Worm (Caenorhabditis elegans): ENCODE measurements around the gene ceh-79.

Gene ceh-79

ce11 chrV:13330919-13331318 is 29.3 kb downstream of the ceh-79 start, which contains the start of gene nhr-129:
nhr-129 (minus strand) TSS chrV:13331019.
- TF ChIP-seq R02D3.7 (tag; optimal IDR thresholded peaks at IDR 0.05) (no peak), nhr-12 (tag; optimal IDR thresholded peaks at IDR 0.05) (no peak), mab-5 (tag; optimal IDR thresholded peaks at IDR 0.05) (no peak), skn-1 (tag; optimal IDR thresholded peaks at IDR 0.05) (no peak), nhr-129 (tag; optimal IDR thresholded peaks at IDR 0.05) (no peak), sma-3 (GFP tag; optimal IDR thresholded peaks at IDR 0.05) (no peak), zag-1 (tag; optimal IDR thresholded peaks at IDR 0.05) (no peak), crh-2 (tag; optimal IDR thresholded peaks at IDR 0.05) (no peak), nhr-77 (tag; optimal IDR thresholded peaks at IDR 0.05) (no peak), blmp-1 (tag; optimal IDR thresholded peaks at IDR 0.05; ENCODE audit: insufficient read depth) (no peak)

ce11 chrV:13333386-13334180 is 31.9 kb downstream of the ceh-79 start, which contains the start of gene nhr-168:
nhr-168 (minus strand) TSS chrV:13333871.
- TF ChIP-seq skn-1 (tag; optimal IDR thresholded peaks at IDR 0.05), result no peak
- TF ChIP-seq elt-3 (tag; optimal IDR thresholded peaks at IDR 0.05), result no peak
- peak; percentile 66 for TF ChIP-seq ceh-16 (tag; optimal IDR thresholded peaks at IDR 0.05)
- no peak for TF ChIP-seq dmd-4 (tag; optimal IDR thresholded peaks at IDR 0.05)
- no peak for TF ChIP-seq crh-2 (tag; optimal IDR thresholded peaks at IDR 0.05)
- no peak for TF ChIP-seq peb-1 (tag; optimal IDR thresholded peaks at IDR 0.05)
- peak; percentile 65 for TF ChIP-seq fos-1 (tag; optimal IDR thresholded peaks at IDR 0.05)
- peak; percentile 92 for TF ChIP-seq elt-1 (tag; optimal IDR thresholded peaks at IDR 0.05)
- no peak for TF ChIP-seq nhr-21 (tag; optimal IDR thresholded peaks at IDR 0.05)
- TF ChIP-seq zag-1 (tag; optimal IDR thresholded peaks at IDR 0.05), result no peak
- no peak for TF ChIP-seq ztf-1 (GFP tag; conservative IDR thresholded peaks at IDR 0.05)
- TF ChIP-seq nhr-23 (tag; optimal IDR thresholded peaks at IDR 0.05), result peak; percentile 80
- TF ChIP-seq lsy-2 (tag; optimal IDR thresholded peaks at IDR 0.05), result no peak
- peak; percentile 80 for TF ChIP-seq sma-9 (GFP tag; optimal IDR thresholded peaks at IDR 0.05)
- TF ChIP-seq sma-9 (tag; optimal IDR thresholded peaks at IDR 0.05), result no peak

ce11 chrV:13334447-13334846 is 32.8 kb downstream of the ceh-79 start:
- TF ChIP-seq mdl-1 (tag; optimal IDR thresholded peaks at IDR 0.05) (no peak), nhr-25 (tag; optimal IDR thresholded peaks at IDR 0.05) (no peak), sma-9 (GFP tag; optimal IDR thresholded peaks at IDR 0.05) (peak; percentile 68), sma-9 (tag; optimal IDR thresholded peaks at IDR 0.05) (no peak)

DNA sequence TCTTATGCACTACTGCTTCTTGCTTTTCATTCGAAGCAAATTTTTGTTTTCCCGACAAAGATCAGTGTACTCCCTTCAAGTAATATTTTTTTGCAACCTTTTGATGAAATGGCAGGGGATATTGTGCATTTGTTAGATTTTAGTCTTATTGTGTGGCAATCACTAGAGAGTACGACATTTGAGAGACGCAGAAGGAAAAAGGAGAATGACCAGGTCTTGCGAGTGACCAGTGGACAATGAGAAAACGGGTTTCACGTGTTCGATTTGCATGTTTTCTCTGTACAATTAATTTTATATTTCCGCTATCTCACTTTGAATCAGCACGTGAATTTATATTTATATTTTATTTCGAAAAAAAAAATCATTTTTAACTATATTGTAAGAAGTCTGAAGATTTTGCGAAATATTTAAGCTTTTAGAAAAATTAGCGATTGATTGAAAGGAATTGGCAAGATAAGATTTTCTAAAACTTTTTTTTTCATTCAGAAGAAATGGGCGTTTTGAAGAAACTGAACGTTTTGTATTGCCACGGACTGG is 34.3 kb downstream of the ceh-79 start, which contains the start of gene C50B6.9:
Gene C50B6.9 (plus strand): TSS at position 487 of the 537 bp plus-strand sequence.
- TF ChIP-seq nhr-23 (tag; optimal IDR thresholded peaks at IDR 0.05), result no peak
- peak; percentile 3 for TF ChIP-seq F13H6.1 (tag; optimal IDR thresholded peaks at IDR 0.05)

DNA sequence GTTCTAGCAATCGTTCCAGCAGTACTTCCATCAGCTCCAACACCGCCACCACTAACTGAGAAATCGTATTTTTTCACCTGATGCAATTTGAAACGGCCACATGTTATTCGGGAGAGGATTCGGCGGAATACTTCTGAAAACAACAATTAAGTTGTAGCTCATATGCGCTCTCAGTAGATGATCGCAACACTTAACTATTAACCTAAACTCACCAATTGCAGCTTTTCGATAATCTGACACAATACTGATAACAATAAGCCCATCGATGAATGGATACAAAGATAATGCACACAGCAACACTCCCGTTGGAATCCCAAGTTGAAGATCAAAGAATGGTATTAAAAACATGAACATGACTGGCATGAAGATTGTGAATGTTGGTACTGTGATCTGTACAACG is 36.4 kb downstream of the ceh-79 start:
- TF ChIP-seq nhr-77 (tag; optimal IDR thresholded peaks at IDR 0.05), result no peak
- TF ChIP-seq mbf-1 (tag; optimal IDR thresholded peaks at IDR 0.05), result no peak
- no peak for TF ChIP-seq nhr-6 (tag; optimal IDR thresholded peaks at IDR 0.05)
- TF ChIP-seq snpc-4 (tag; optimal IDR thresholded peaks at IDR 0.05), result no peak
- TF ChIP-seq skn-1 (tag; optimal IDR thresholded peaks at IDR 0.05), result no peak
- TF ChIP-seq nhr-10 (tag; optimal IDR thresholded peaks at IDR 0.05), result no peak

- TF ChIP-seq alr-1 (tag; optimal IDR thresholded peaks at IDR 0.05), result no peak
- no peak for TF ChIP-seq nhr-12 (tag; optimal IDR thresholded peaks at IDR 0.05)
- TF ChIP-seq nhr-6 (tag; optimal IDR thresholded peaks at IDR 0.05), result no peak
- no peak for TF ChIP-seq ZK546.5 (tag; optimal IDR thresholded peaks at IDR 0.05)
- TF ChIP-seq ztf-4 (tag; optimal IDR thresholded peaks at IDR 0.05), result no peak
- no peak for TF ChIP-seq ceh-82 (tag; optimal IDR thresholded peaks at IDR 0.05)
- no peak for TF ChIP-seq blmp-1 (tag; optimal IDR thresholded peaks at IDR 0.05; ENCODE audit: insufficient read depth)
- TF ChIP-seq lin-13 (GFP tag; optimal IDR thresholded peaks at IDR 0.05), result no peak
- TF ChIP-seq peb-1 (tag; optimal IDR thresholded peaks at IDR 0.05), result no peak
- no peak for TF ChIP-seq ama-1 (optimal IDR thresholded peaks at IDR 0.05)
- TF ChIP-seq nhr-129 (tag; optimal IDR thresholded peaks at IDR 0.05), result no peak
- TF ChIP-seq unc-55 (GFP tag; optimal IDR thresholded peaks at IDR 0.05), result no peak
- no peak for TF ChIP-seq sem-4 (tag; optimal IDR thresholded peaks at IDR 0.05)
- TF ChIP-seq Y55F3AM.14 (GFP tag; optimal IDR thresholded peaks at IDR 0.05), result no peak
- no peak for TF ChIP-seq nhr-21 (tag; optimal IDR thresholded peaks at IDR 0.05)
- no peak for TF ChIP-seq lin-11 (tag; optimal IDR thresholded peaks at IDR 0.05)
Observed at ce11 chrV:13339633-13340290, 38.1 kb downstream of the ceh-79 start, which contains the start of the genes str-4 and lgc-48. str-4 (minus strand) TSS chrV:13339733. lgc-48 (plus strand) TSS chrV:13340240.
